Fruit fly (Drosophila melanogaster) whole organism, embryonic: Measurements from ENCODE around the gene CG34180.

Experiments used
- CG17612 ChIP-seq: fragments of 200-800 bp; sonication (Bioruptor generic); IDR thresholded peaks from 2 replicates; pipeline ENCODE4 v1.3.6; 2022; ENCODE audit warnings: missing biosample characterization, missing genetic modification characterization
- CG4707 ChIP-seq: fragments of 200-800 bp; sonication (Bioruptor generic); optimal IDR thresholded peaks from 2 replicates; lab custom pipeline; 2018; ENCODE audit warnings: missing biosample characterization, mild to moderate bottlenecking, missing genetic modification characterization, moderate library complexity
- zen2 ChIP-seq: fragments of 200-800 bp; sonication (Bioruptor generic); IDR thresholded peaks from 3 replicates; pipeline ENCODE4 v1.3.6; 2022; ENCODE audit warnings: missing biosample characterization, missing genetic modification characterization; ENCODE audit not compliant: partially characterized antibody

DNA sequence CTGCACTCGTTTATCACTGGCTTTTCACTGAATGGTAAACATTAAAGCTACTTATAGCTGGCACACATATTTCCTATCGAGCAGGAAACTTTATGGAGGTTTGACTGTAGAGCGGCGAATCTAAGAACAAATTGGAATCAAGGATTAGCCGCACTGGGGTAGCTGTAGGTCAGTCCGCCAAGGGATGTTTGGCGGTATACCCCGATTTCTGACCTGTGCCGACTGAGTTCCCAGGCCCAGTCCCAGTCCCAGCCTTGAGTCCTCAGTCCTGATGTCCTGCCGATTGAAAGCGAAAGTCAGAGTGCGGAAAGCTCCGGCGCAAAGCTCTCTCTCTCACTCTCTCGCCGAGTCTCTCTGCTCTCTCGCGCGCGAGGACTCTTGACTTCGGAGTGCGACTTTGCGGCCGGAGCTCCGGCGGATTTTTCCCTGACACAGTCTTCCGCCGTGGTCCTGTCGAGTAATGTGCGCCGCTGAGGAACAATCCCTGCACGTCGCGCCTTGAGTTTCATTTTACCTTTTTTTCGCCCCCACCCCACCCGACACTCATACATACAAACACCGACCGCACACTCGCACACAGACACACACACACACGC, 6.3 kb upstream of the CG34180 start, which contains the start of gene CG13995:
- TF ChIP-seq CG17612 (GFP tag; lab: Robert Waterston, UW), result no peak
- no peak for TF ChIP-seq zen2 (GFP tag; lab: Robert Waterston, UW)
- no peak for TF ChIP-seq CG4707 (GFP tag; lab: Kevin White, UChicago)
